Worm (Caenorhabditis elegans): ENCODE data around the gene zmp-6.

DNA sequence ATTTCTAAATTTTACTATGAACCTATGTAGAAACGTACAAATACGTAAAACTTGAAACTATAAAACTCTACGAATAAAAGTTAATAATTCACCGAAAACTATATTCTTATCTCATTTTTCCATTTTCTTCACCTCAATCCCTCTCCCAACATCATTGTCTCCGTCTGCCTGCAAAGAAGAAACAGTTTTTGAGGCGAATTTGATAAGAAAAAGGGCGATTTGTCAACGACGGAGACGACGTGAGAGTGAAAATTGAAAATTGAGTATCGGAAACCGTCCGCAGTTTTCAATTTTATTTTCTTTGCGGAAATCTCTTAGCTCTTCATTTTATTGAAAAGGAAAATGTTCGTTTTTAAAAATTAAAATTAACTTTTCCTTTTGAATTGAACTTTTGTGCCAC is 35.6 kb downstream of the zmp-6 start:
- no peak for TF ChIP-seq ztf-23 (GFP tag; IDR thresholded peaks at IDR 0.05)
- TF ChIP-seq med-1 (GFP tag; optimal IDR thresholded peaks at IDR 0.05; ENCODE audit: insufficient read depth) = no peak
- no peak for TF ChIP-seq ztf-29 (GFP tag; IDR thresholded peaks at IDR 0.05)
- no peak for TF ChIP-seq tab-1 (GFP tag; IDR thresholded peaks at IDR 0.05)
- no peak for TF ChIP-seq klf-2 (GFP tag; conservative IDR thresholded peaks at IDR 0.05)
- TF ChIP-seq T22C8.4 (GFP tag; IDR thresholded peaks at IDR 0.05) = no peak

All from whole organism, midembryonic.